Worm (Caenorhabditis elegans) whole organism, late embryonic: ENCODE results near the gene F12A10.6.

Source experiments
- K09A11.1 ChIP-seq: sonication (generic microtip); optimal IDR thresholded peaks from 2 replicates; lab custom pipeline; 2017; ENCODE audit warnings: antibody characterized with exemption, mild to moderate bottlenecking, missing genetic modification characterization, missing compliant biosample characterization; ENCODE audit not compliant: insufficient read depth
- ama-1 ChIP-seq: fragments of 150-350 bp; optimal IDR thresholded peaks from 2 replicates; lab custom pipeline; 2014
- ceh-9 ChIP-seq: sonication (generic microtip); optimal IDR thresholded peaks from 2 replicates; lab custom pipeline; 2016; ENCODE audit warnings: mild to moderate bottlenecking, missing genetic modification characterization, inconsistent platforms, missing compliant biosample characterization
- che-1 ChIP-seq: sonication (generic microtip); optimal IDR thresholded peaks from 2 replicates; lab custom pipeline; 2016; ENCODE audit warnings: mild to moderate bottlenecking, missing genetic modification characterization, missing compliant biosample characterization
- elt-2 ChIP-seq: sonication (generic microtip); optimal IDR thresholded peaks from 2 replicates; lab custom pipeline; 2016; ENCODE audit warnings: missing genetic modification reagents, missing genetic modification characterization, missing compliant biosample characterization
- ets-4 ChIP-seq: sonication (generic microtip); optimal IDR thresholded peaks from 2 replicates; lab custom pipeline; 2016; ENCODE audit warnings: missing genetic modification characterization, missing compliant biosample characterization
- lim-6 ChIP-seq: sonication (generic microtip); optimal IDR thresholded peaks from 2 replicates; lab custom pipeline; 2016; ENCODE audit warnings: missing genetic modification characterization, missing compliant biosample characterization
- odd-2 ChIP-seq: sonication (generic microtip); optimal IDR thresholded peaks from 2 replicates; lab custom pipeline; 2017; ENCODE audit warnings: antibody characterized with exemption, mild to moderate bottlenecking, missing genetic modification characterization, missing compliant biosample characterization
- pax-1 ChIP-seq: fragments of 150-350 bp; optimal IDR thresholded peaks from 2 replicates; lab custom pipeline; 2014; ENCODE audit warnings: missing biosample characterization, missing genetic modification characterization
- pros-1 ChIP-seq: fragments of 150-350 bp; optimal IDR thresholded peaks from 2 replicates; lab custom pipeline; 2014; ENCODE audit warnings: missing biosample characterization, missing genetic modification reagents, missing genetic modification characterization
- unc-42 ChIP-seq: sonication (generic microtip); optimal IDR thresholded peaks from 2 replicates; lab custom pipeline; 2016; ENCODE audit warnings: missing genotype, missing genetic modification characterization, missing compliant biosample characterization
- unc-55 ChIP-seq: sonication (generic microtip); optimal IDR thresholded peaks from 2 replicates; lab custom pipeline; 2017; ENCODE audit warnings: missing biosample characterization, missing genetic modification reagents, missing genetic modification characterization
- zip-5 ChIP-seq: sonication (generic microtip); optimal IDR thresholded peaks from 2 replicates; lab custom pipeline; 2016; ENCODE audit warnings: missing genetic modification characterization, missing compliant biosample characterization

- TF ChIP-seq odd-2 (tag; lab: Kevin White, UChicago) (no peak), unc-42 (tag; lab: Kevin White, UChicago) (no peak), che-1 (tag; lab: Kevin White, UChicago) (no peak), unc-55 (no peak), pros-1 (tag; lab: Kevin White, UChicago) (no peak), K09A11.1 (tag; lab: Kevin White, UChicago) (no peak), zip-5 (no peak), pax-1 (tag; lab: Kevin White, UChicago) (no peak), ets-4 (no peak), elt-2 (tag; lab: Kevin White, UChicago) (peak; percentile 74), ama-1 (no peak), ceh-9 (tag; lab: Kevin White, UChicago) (no peak), lim-6 (tag; lab: Kevin White, UChicago) (no peak)
These were observed 9.5 kb upstream of the F12A10.6 start, which contains the start of gene cyp-44A1 for ce11 chrII:5503760-5504159.
